Worm (Caenorhabditis elegans) whole organism, L3 larva: ENCODE data around the gene tag-322.

Experiments used
- R02D3.7 ChIP-seq: fragments of 150-350 bp; optimal IDR thresholded peaks from 2 replicates; lab custom pipeline; 2014; ENCODE audit warnings: missing biosample characterization, missing genetic modification characterization
- aly-2 ChIP-seq: fragments of 150-350 bp; optimal IDR thresholded peaks from 2 replicates; lab custom pipeline; 2014; ENCODE audit warnings: missing biosample characterization, missing genetic modification characterization
- ama-1 ChIP-seq: fragments of 150-350 bp; optimal IDR thresholded peaks from 2 replicates; lab custom pipeline; 2018
- ceh-9 ChIP-seq: sonication (generic microtip); optimal IDR thresholded peaks from 2 replicates; lab custom pipeline; 2018; ENCODE audit warnings: missing biosample characterization, missing genetic modification characterization
- egl-5 ChIP-seq: fragments of 150-350 bp; optimal IDR thresholded peaks from 2 replicates; lab custom pipeline; 2017; ENCODE audit warnings: missing biosample characterization, missing genetic modification reagents, missing genetic modification characterization, inconsistent platforms
- elt-2 ChIP-seq: sonication (generic microtip); optimal IDR thresholded peaks from 2 replicates; lab custom pipeline; 2016; ENCODE audit warnings: missing genetic modification reagents, mild to moderate bottlenecking, missing genetic modification characterization, missing compliant biosample characterization
- eor-1 ChIP-seq, 2 experiments: fragments of 150-350 bp; optimal IDR thresholded peaks; 2 replicates each; lab custom pipeline; 2014 to 2018; ENCODE audit warnings: missing biosample characterization in 2 of 2, missing genetic modification characterization in 2 of 2
- fkh-10 ChIP-seq: sonication (generic microtip); optimal IDR thresholded peaks from 2 replicates; lab custom pipeline; 2017; ENCODE audit warnings: missing biosample characterization, missing genetic modification reagents, missing genetic modification characterization
- fkh-2 ChIP-seq: fragments of 150-350 bp; optimal IDR thresholded peaks from 2 replicates; lab custom pipeline; 2014; ENCODE audit warnings: missing biosample characterization, missing genetic modification reagents, missing genetic modification characterization
- fos-1 ChIP-seq: fragments of 150-350 bp; optimal IDR thresholded peaks from 2 replicates; lab custom pipeline; 2014; ENCODE audit warnings: missing biosample characterization, missing genetic modification characterization
- hmg-11 ChIP-seq: sonication (generic microtip); optimal IDR thresholded peaks from 2 replicates; lab custom pipeline; 2016; ENCODE audit warnings: missing genetic modification characterization, missing compliant biosample characterization
- jun-1 ChIP-seq: fragments of 150-350 bp; optimal IDR thresholded peaks from 2 replicates; lab custom pipeline; 2014; ENCODE audit warnings: missing biosample characterization, missing genetic modification reagents, missing genetic modification characterization
- lin-15B ChIP-seq: fragments of 150-350 bp; optimal IDR thresholded peaks from 2 replicates; lab custom pipeline; 2014; ENCODE audit warnings: missing biosample characterization, missing genetic modification characterization
- lin-39 ChIP-seq: fragments of 150-350 bp; optimal IDR thresholded peaks from 2 replicates; lab custom pipeline; 2018; ENCODE audit warnings: missing biosample characterization, missing genetic modification reagents, missing genetic modification characterization
- lsy-12 ChIP-seq: sonication (generic microtip); optimal IDR thresholded peaks from 2 replicates; lab custom pipeline; 2016; ENCODE audit warnings: mild to moderate bottlenecking, missing genetic modification characterization, missing compliant biosample characterization
- mdl-1 ChIP-seq: fragments of 150-350 bp; optimal IDR thresholded peaks from 2 replicates; lab custom pipeline; 2014; ENCODE audit warnings: missing biosample characterization, missing genetic modification characterization
- mml-1 ChIP-seq: fragments of 150-350 bp; sonication (generic microtip); optimal IDR thresholded peaks from 3 replicates; lab custom pipeline; 2014; ENCODE audit warnings: missing biosample characterization, missing genetic modification characterization
- nfya-1 ChIP-seq: sonication (generic microtip); optimal IDR thresholded peaks from 2 replicates; lab custom pipeline; 2017; ENCODE audit warnings: missing genetic modification characterization, mild to moderate bottlenecking, missing compliant biosample characterization, antibody characterized with exemption, moderate library complexity; ENCODE audit not compliant: insufficient read depth
- nhr-12 ChIP-seq: fragments of 150-350 bp; optimal IDR thresholded peaks from 2 replicates; lab custom pipeline; 2014; ENCODE audit warnings: missing biosample characterization, missing genetic modification characterization
- nhr-237 ChIP-seq: fragments of 150-350 bp; optimal IDR thresholded peaks from 2 replicates; lab custom pipeline; 2014; ENCODE audit warnings: missing biosample characterization, missing genetic modification characterization
- nhr-25 ChIP-seq: sonication (generic microtip); optimal IDR thresholded peaks from 2 replicates; lab custom pipeline; 2017; ENCODE audit warnings: missing biosample characterization, missing genetic modification characterization
- nhr-28 ChIP-seq: fragments of 150-350 bp; optimal IDR thresholded peaks from 2 replicates; lab custom pipeline; 2014; ENCODE audit warnings: missing biosample characterization, missing genetic modification characterization
- nhr-43 ChIP-seq: sonication (generic microtip); optimal IDR thresholded peaks from 2 replicates; lab custom pipeline; 2016; ENCODE audit warnings: mild to moderate bottlenecking, missing genetic modification characterization, missing compliant biosample characterization; ENCODE audit not compliant: poor library complexity, severe bottlenecking
- pha-4 ChIP-seq: fragments of 150-350 bp; optimal IDR thresholded peaks from 2 replicates; lab custom pipeline; 2014; ENCODE audit warnings: missing biosample characterization, missing genetic modification reagents, missing genetic modification characterization
- pqm-1 ChIP-seq: fragments of 150-350 bp; optimal IDR thresholded peaks from 2 replicates; lab custom pipeline; 2017; ENCODE audit warnings: missing biosample characterization, missing genetic modification characterization, inconsistent platforms
- skn-1 ChIP-seq: fragments of 150-350 bp; optimal IDR thresholded peaks from 2 replicates; lab custom pipeline; 2014; ENCODE audit warnings: missing biosample characterization, missing genetic modification characterization
- zag-1 ChIP-seq: fragments of 150-350 bp; optimal IDR thresholded peaks from 2 replicates; lab custom pipeline; 2014; ENCODE audit warnings: missing biosample characterization, missing genetic modification characterization
- ztf-4 ChIP-seq: fragments of 150-350 bp; optimal IDR thresholded peaks from 2 replicates; lab custom pipeline; 2014; ENCODE audit warnings: missing biosample characterization, missing genetic modification characterization

tag-322 gene

DNA sequence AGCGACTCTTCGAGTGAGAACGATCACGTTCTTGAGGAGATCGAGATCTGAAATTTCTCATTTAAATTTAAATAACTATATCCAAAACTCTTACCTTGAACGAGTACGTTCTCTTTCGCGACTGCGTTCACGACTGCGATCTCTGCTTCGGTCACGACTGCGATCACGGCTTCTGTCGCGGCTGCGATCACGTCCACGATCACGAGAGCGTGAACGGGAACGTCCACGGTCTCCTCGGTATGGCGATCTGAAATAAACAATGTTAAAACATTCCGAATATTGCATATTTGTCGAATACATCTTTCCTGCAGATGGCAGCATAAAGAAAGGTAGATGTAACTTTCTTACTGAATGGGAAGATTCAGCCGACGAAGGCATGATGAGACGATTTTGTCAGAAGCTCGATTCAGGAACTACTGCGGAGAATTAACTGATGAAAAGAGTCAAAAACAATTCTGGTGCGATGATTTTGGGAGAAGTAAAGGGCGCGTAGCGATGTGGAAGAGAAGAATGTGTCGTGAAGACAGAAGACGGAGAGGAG lies 4.9 kb upstream of the tag-322 start:
- TF ChIP-seq fkh-10 (GFP tag; lab: Kevin White, UChicago) (no peak), nhr-237 (tag; lab: Kevin White, UChicago) (no peak), lin-15B (tag; lab: Kevin White, UChicago) (no peak), nhr-25 (no peak), zag-1 (tag; lab: Kevin White, UChicago) (no peak), jun-1 (tag; lab: Kevin White, UChicago) (no peak), fos-1 (tag; lab: Kevin White, UChicago) (no peak), ceh-9 (tag; lab: Kevin White, UChicago) (no peak), ztf-4 (tag; lab: Kevin White, UChicago) (no peak), mdl-1 (tag; lab: Kevin White, UChicago) (no peak), eor-1 (tag; optimal IDR thresholded peaks at IDR 0.05; lab: Kevin White, UChicago) (no peak), aly-2 (tag; lab: Kevin White, UChicago) (no peak)

DNA sequence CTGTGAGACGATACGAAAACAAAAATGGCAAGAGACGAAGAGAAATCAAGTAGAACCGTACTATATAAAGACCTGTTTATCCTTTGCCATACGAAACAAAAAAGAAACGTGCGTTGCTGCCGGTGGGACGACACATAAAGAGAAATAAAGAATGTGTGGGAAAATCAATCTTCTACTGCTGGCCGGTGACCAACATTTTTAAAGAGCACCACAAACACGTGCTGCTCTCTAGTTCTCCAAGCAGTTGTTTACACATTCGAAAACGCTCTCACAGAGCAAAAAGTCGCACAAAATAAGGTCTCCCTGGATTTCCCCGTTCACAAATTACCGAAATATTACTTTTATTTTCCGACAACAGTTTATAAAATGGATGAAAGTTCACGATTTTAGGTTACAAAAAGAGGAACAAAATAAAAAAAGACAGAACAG lies 4.2 kb upstream of the tag-322 start, which contains the start of gene imp-3:
imp-3 (minus strand) TSS at position 93 of the 429 bp plus-strand sequence.
- TF ChIP-seq egl-5 (tag; lab: Kevin White, UChicago) (peak; percentile 32), nhr-12 (no peak), pqm-1 (tag; lab: Kevin White, UChicago) (peak; percentile 17), hmg-11 (tag; lab: Kevin White, UChicago) (peak; percentile 32), jun-1 (tag; lab: Kevin White, UChicago) (peak; percentile 8), ztf-4 (tag; lab: Kevin White, UChicago) (peak; percentile 64), ama-1 (lab: Kevin White, UChicago) (peak; percentile 95), zag-1 (tag; lab: Kevin White, UChicago) (no peak), elt-2 (tag; lab: Kevin White, UChicago) (peak; percentile 48), lin-15B (tag; lab: Kevin White, UChicago) (peak; percentile 41), pha-4 (peak; percentile 74), nhr-43 (tag; lab: Kevin White, UChicago) (peak; percentile 16), skn-1 (tag; lab: Kevin White, UChicago) (no peak), lin-39 (tag; lab: Kevin White, UChicago) (peak; percentile 70), nfya-1 (peak; percentile 66), nhr-25 (peak; percentile 43), lsy-12 (peak; percentile 46), ceh-9 (tag; lab: Kevin White, UChicago) (no peak)

- TF ChIP-seq elt-2 (tag; lab: Kevin White, UChicago) (peak; percentile 68), jun-1 (tag; lab: Kevin White, UChicago) (peak; percentile 6), lsy-12 (no peak)
These were observed 1.4 kb downstream of the tag-322 start, which contains the start of gene tag-321 for ce11 chrIV:7783801-7784411. Gene tag-321, minus strand, starts transcription at chrIV:7783851.

- TF ChIP-seq nhr-28 (tag; lab: Kevin White, UChicago) (no peak), pha-4 (peak; percentile 18), elt-2 (tag; lab: Kevin White, UChicago) (peak; percentile 40)
These were observed 3.1 kb downstream of the tag-322 start, which contains the start of gene sec-10 for ce11 chrIV:7782292-7782691. Gene sec-10, minus strand, starts transcription at chrIV:7782499.

ce11 chrIV:7778865-7779264 lies 6.5 kb downstream of the tag-322 start, which contains the start of gene rpap-3:
Gene rpap-3, minus strand, starts transcription at chrIV:7778965.
- no peak for TF ChIP-seq pqm-1 (tag; lab: Kevin White, UChicago)
- no peak for TF ChIP-seq fkh-2
- no peak for TF ChIP-seq skn-1 (tag; lab: Kevin White, UChicago)
- no peak for TF ChIP-seq mdl-1 (tag; lab: Kevin White, UChicago)
- TF ChIP-seq R02D3.7 (tag; lab: Kevin White, UChicago) = no peak
- no peak for TF ChIP-seq nhr-43 (tag; lab: Kevin White, UChicago)
- no peak for TF ChIP-seq mml-1 (tag; lab: Kevin White, UChicago)

DNA sequence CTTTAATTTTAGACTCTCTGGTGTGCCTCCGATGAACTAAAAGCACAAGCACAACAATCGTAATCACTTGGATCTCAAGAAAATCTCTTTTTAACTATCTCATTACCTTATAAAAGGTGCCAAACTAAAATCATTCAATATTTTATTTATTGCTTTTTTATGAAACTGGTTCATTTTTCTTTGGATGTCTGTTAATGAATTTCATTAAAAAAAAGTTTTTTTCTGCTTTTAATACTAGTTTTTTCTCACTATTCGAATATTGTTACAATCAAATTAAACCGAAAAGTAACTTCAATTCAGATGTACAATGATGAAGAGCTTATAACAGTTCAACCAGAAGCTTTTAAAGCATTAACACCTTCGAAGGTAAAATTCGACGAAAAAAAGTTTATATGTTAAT lies 9.6 kb downstream of the tag-322 start, which contains the start of gene swd-2.1:
swd-2.1 (plus strand) TSS at position 301 of the 400 bp plus-strand sequence.
- TF ChIP-seq ceh-9 (tag; lab: Kevin White, UChicago) (no peak), nhr-28 (tag; lab: Kevin White, UChicago) (no peak)
